Worm (Caenorhabditis elegans) whole organism, L1 larva: ENCODE measurements around the gene brf-1.
A peak's percentile ranks its signal among the peaks of the same experiment; 100 is the strongest.

Source experiments
- ama-1 ChIP-seq: fragments of 150-350 bp; optimal IDR thresholded peaks from 2 replicates; lab custom pipeline; 2014
- ceh-8 ChIP-seq: fragments of 200-800 bp; sonication (Bioruptor generic); optimal IDR thresholded peaks from 2 replicates; lab custom pipeline; 2018; ENCODE audit warnings: mild to moderate bottlenecking, missing genetic modification characterization, moderate library complexity, missing compliant biosample characterization
- dpl-1 ChIP-seq, 3 experiments: fragments of 150-350 bp in 2 of 3; sonication (generic microtip) in 1 of 3; optimal IDR thresholded peaks; 2 replicates each; lab custom pipeline; 2014 to 2017; ENCODE audit warnings: missing biosample characterization in 3 of 3, missing genetic modification characterization in 3 of 3, missing genetic modification reagents in 3 of 3
- nhr-11 ChIP-seq: fragments of 150-350 bp; optimal IDR thresholded peaks from 2 replicates; lab custom pipeline; 2014; ENCODE audit warnings: missing biosample characterization, missing genetic modification characterization
- nhr-76 ChIP-seq: sonication (generic microtip); optimal IDR thresholded peaks from 2 replicates; lab custom pipeline; 2017; ENCODE audit warnings: missing biosample characterization, missing genetic modification characterization
- tbx-2 ChIP-seq: sonication (generic microtip); optimal IDR thresholded peaks from 2 replicates; lab custom pipeline; 2016; ENCODE audit warnings: missing genetic modification characterization, missing compliant biosample characterization

DNA sequence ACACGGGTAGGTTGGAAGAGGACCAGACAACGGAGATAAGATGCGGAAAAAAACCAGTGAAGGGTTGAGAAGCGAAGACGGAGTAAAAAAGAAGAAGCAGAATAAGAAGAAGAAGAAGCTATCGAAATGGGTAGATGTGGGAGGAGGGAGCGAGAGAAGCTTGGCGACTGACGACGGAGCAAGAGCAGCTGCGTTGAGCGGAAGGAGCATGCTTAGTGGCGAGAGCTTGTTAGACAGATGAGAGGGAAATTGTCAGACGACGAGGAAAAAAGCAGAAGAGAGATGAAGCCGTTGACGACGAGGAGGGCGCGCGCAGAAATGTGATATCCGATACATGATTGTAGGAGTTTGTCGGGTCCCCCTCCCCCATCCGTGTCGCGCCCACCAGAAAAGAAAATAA, 21.3 kb downstream of the brf-1 start:
- TF ChIP-seq nhr-11 (no peak), ceh-8 (GFP tag; lab: Kevin White, UChicago) (no peak), ama-1 (lab: Kevin White, UChicago) (no peak), nhr-76 (no peak), tbx-2 (tag; lab: Kevin White, UChicago) (peak; percentile 74), dpl-1 (GFP tag; optimal IDR thresholded peaks at IDR 0.05; lab: Kevin White, UChicago) (peak in 1 of 3 experiments; percentile 22)
